Worm (Caenorhabditis elegans) whole organism, young adult: Measurements from ENCODE around the gene B0280.7.

Experiments used
- C06A6.2 ChIP-seq: fragments of 200-800 bp; sonication (Bioruptor generic); conservative IDR thresholded peaks from 2 replicates; pipeline ENCODE4 v1.3.6; 2022; ENCODE audit warnings: missing genetic modification characterization, missing compliant biosample characterization
- F22D6.2 ChIP-seq: sonication (generic microtip); optimal IDR thresholded peaks from 2 replicates; lab custom pipeline; 2016; ENCODE audit warnings: mild to moderate bottlenecking, missing genetic modification characterization, missing compliant biosample characterization
- F33H1.4 ChIP-seq: fragments of 200-800 bp; sonication (Bioruptor generic); IDR thresholded peaks from 2 replicates; pipeline ENCODE4 v1.3.6; 2022; ENCODE audit warnings: missing genetic modification reagents, missing genetic modification characterization, missing compliant biosample characterization
- F49E8.2 ChIP-seq: sonication (generic microtip); optimal IDR thresholded peaks from 3 replicates; lab custom pipeline; 2017; ENCODE audit warnings: missing genetic modification characterization, mild to moderate bottlenecking, missing compliant biosample characterization, antibody characterized with exemption, moderate library complexity; ENCODE audit not compliant: insufficient read depth
- T26A5.8 ChIP-seq: sonication (generic microtip); optimal IDR thresholded peaks from 2 replicates; lab custom pipeline; 2016; ENCODE audit warnings: missing genetic modification characterization, missing compliant biosample characterization
- Y95B8A.8 ChIP-seq: fragments of 200-800 bp; sonication (Bioruptor generic); IDR thresholded peaks from 2 replicates; pipeline ENCODE4 v1.3.6; 2022; ENCODE audit warnings: missing genetic modification reagents, missing genetic modification characterization, missing compliant biosample characterization
- attf-6 ChIP-seq: fragments of 200-800 bp; sonication (Bioruptor generic); IDR thresholded peaks from 2 replicates; pipeline ENCODE4 v1.3.6; 2022; ENCODE audit warnings: missing genetic modification reagents, missing genetic modification characterization, missing compliant biosample characterization
- bed-2 ChIP-seq: fragments of 200-800 bp; sonication (Bioruptor generic); IDR thresholded peaks from 2 replicates; pipeline ENCODE4 v1.3.6; 2022; ENCODE audit warnings: missing genetic modification reagents, missing genetic modification characterization, missing compliant biosample characterization
- ccch-3 ChIP-seq: fragments of 200-800 bp; sonication (Bioruptor generic); optimal IDR thresholded peaks from 2 replicates; lab custom pipeline; 2018; ENCODE audit warnings: mild to moderate bottlenecking, missing genetic modification characterization, missing compliant biosample characterization
- egl-44 ChIP-seq: fragments of 200-800 bp; sonication (Bioruptor generic); IDR thresholded peaks from 2 replicates; pipeline ENCODE4 v1.3.6; 2022; ENCODE audit warnings: missing genetic modification reagents, missing genetic modification characterization, missing compliant biosample characterization
- hlh-26 ChIP-seq: fragments of 200-800 bp; sonication (Bioruptor generic); conservative IDR thresholded peaks from 2 replicates; pipeline ENCODE4 v1.3.6; 2022; ENCODE audit warnings: missing genetic modification reagents, missing genetic modification characterization, missing compliant biosample characterization
- nfya-1 ChIP-seq: sonication (generic microtip); optimal IDR thresholded peaks from 2 replicates; lab custom pipeline; 2017; ENCODE audit warnings: antibody characterized with exemption, missing compliant biosample characterization, missing genetic modification characterization, borderline replicate concordance; ENCODE audit not compliant: insufficient read depth
- snpc-1.3 ChIP-seq: sonication (generic microtip); optimal IDR thresholded peaks from 2 replicates; lab custom pipeline; 2017; ENCODE audit warnings: missing genetic modification characterization, mild to moderate bottlenecking, missing compliant biosample characterization, antibody characterized with exemption, moderate library complexity, missing genotype, missing genetic modification reagents; ENCODE audit not compliant: insufficient read depth
- ztf-18 ChIP-seq: sonication (generic microtip); optimal IDR thresholded peaks from 2 replicates; lab custom pipeline; 2016; ENCODE audit warnings: missing genotype, mild to moderate bottlenecking, missing genetic modification characterization, missing compliant biosample characterization

ce11 chrIII:7116615-7117252 is 5.0 kb upstream of the B0280.7 start:
- TF ChIP-seq nfya-1 (no peak), C06A6.2 (GFP tag; lab: Robert Waterston, UW) (no peak), bed-2 (GFP tag; lab: Robert Waterston, UW) (no peak), Y95B8A.8 (no peak), hlh-26 (GFP tag; lab: Robert Waterston, UW) (no peak), F49E8.2 (tag; lab: Kevin White, UChicago) (no peak), ccch-3 (GFP tag; lab: Kevin White, UChicago) (no peak), snpc-1.3 (no peak), T26A5.8 (no peak), F33H1.4 (GFP tag; lab: Robert Waterston, UW) (no peak), F22D6.2 (tag; lab: Kevin White, UChicago) (no peak), attf-6 (GFP tag; lab: Robert Waterston, UW) (no peak), egl-44 (GFP tag; lab: Robert Waterston, UW) (no peak), ztf-18 (no peak)
